Fruit fly (Drosophila melanogaster): ENCODE measurements around the gene CG3999.

Gene CG3999

DNA sequence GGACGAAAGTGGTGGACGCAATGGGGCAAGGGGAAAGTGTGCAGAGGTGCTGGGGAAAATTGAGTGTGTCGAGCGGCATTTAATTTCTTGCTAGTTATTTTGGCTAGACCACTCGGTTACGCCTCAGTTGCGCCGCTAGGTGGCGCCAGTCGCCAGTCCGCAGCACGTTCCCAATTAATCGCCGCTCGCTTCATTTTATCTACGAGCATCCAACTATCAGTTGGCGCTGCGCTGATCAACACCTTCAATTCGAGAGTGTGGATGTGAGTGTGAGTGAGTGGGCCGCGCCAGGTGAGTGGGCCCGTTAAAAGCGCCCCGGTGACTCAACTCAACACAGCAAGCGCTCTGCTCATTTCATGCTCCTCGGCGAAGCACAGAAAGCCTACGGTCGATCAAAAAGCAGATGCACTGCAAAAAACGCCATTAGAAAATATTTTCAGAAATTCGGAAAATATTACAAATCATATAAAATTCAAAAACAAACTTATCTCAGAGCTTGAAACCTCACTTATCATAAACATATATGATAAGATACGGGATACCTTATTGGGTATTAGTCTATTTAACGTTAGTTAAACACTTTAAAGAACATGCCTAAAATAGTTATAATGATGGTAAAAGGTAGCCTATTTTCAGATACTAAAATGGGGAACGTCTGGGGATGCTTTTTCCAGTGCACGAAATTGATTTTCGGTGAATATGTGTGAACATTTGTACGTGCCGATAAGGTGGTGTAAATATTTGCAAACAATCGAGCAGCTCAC, 17.0 kb downstream of the CG3999 start (continued):
- TF ChIP-seq Eip75B (GFP tag; optimal IDR thresholded peaks at IDR 0.05) (peak; percentile 83), dsx (GFP tag; optimal IDR thresholded peaks at IDR 0.05; ENCODE audit: poor library complexity, severe bottlenecking) (peak; percentile 26), CG31627 (GFP tag; optimal IDR thresholded peaks at IDR 0.05) (peak; percentile 95), Smox (GFP tag; optimal IDR thresholded peaks at IDR 0.05) (peak; percentile 91), achi (GFP tag; optimal IDR thresholded peaks at IDR 0.05) (peak; percentile 78), fkh (GFP tag; optimal IDR thresholded peaks at IDR 0.05) (peak; percentile 73), esn (GFP tag; optimal IDR thresholded peaks at IDR 0.05) (peak; percentile 94), CG34406 (GFP tag; optimal IDR thresholded peaks at IDR 0.05) (peak; percentile 81), Blimp-1 (GFP tag; optimal IDR thresholded peaks at IDR 0.05) (peak; percentile 80)

DNA sequence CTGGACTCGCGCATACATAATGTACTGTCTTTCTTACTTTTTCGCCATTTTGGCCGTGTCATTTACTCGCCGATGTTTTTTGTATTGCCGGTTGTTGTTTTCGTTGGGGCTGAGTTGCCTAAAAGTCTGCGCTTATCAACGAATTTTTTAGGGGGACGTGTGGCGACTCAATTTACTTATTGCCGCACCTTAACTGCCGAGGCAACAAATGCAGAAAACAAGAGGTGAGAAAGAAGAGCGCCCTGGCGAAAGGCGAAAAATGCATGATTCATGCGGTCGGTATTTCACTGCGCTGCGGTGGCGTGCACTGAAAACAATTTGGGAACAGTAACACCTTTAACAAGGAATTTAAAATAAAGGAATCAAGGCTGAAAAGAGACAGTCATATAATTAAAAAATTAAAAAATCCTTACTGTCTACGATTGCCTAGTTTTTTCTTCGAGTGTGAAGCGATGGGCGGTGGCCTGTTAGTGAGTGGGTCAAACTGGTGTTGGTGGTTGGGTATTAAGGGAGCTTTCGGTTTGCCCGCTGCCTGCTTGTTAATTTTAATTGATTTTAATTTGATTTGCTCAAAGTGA, 17.6 kb downstream of the CG3999 start:
- peak; percentile 57 for TF ChIP-seq CG3032 (tag; optimal IDR thresholded peaks at IDR 0.05)
- TF ChIP-seq Gug (GFP tag; IDR thresholded peaks at IDR 0.05) = peak; percentile 80
- peak; percentile 81 for TF ChIP-seq Sox14 (GFP tag; optimal IDR thresholded peaks at IDR 0.05)
- TF ChIP-seq Hr38 (GFP tag; optimal IDR thresholded peaks at IDR 0.05) = no peak
- TF ChIP-seq CG11294 (GFP tag; IDR thresholded peaks at IDR 0.05) = peak; percentile 79
- TF ChIP-seq CG9139 (GFP tag; optimal IDR thresholded peaks at IDR 0.05) = no peak
- peak; percentile 89 for TF ChIP-seq Met (GFP tag; optimal IDR thresholded peaks at IDR 0.05)
- peak; percentile 56 for TF ChIP-seq Lpt (GFP tag; optimal IDR thresholded peaks at IDR 0.05)
- TF ChIP-seq ss (GFP tag; optimal IDR thresholded peaks at IDR 0.05) = peak in 1 of 2 experiments; percentile 6
- TF ChIP-seq spab (GFP tag; optimal IDR thresholded peaks at IDR 0.05) = peak; percentile 41
- peak; percentile 74 for TF ChIP-seq CG6792 (GFP tag; optimal IDR thresholded peaks at IDR 0.05)
- TF ChIP-seq fd59A (GFP tag; optimal IDR thresholded peaks at IDR 0.05) = peak; percentile 40
- peak; percentile 66 for TF ChIP-seq CG32006 (GFP tag; optimal IDR thresholded peaks at IDR 0.05)
- TF ChIP-seq Blimp-1 (GFP tag; optimal IDR thresholded peaks at IDR 0.05) = peak; percentile 68
- peak; percentile 52 for TF ChIP-seq Ets96B (tag; optimal IDR thresholded peaks at IDR 0.05)
- peak; percentile 91 for TF ChIP-seq eg (GFP tag; IDR thresholded peaks at IDR 0.05)
- TF ChIP-seq Hr39 (GFP tag; optimal IDR thresholded peaks at IDR 0.05) = peak; percentile 94
- TF ChIP-seq achi (GFP tag; optimal IDR thresholded peaks at IDR 0.05) = peak; percentile 75
- TF ChIP-seq lz (GFP tag; optimal IDR thresholded peaks at IDR 0.05) = peak; percentile 89
- peak; percentile 26 for TF ChIP-seq fkh (GFP tag; optimal IDR thresholded peaks at IDR 0.05)
- TF ChIP-seq pdm3 (GFP tag; optimal IDR thresholded peaks at IDR 0.05) = peak; percentile 72
- TF ChIP-seq net (GFP tag; optimal IDR thresholded peaks at IDR 0.05) = peak; percentile 53
- TF ChIP-seq CG8632 (GFP tag; optimal IDR thresholded peaks at IDR 0.05) = peak; percentile 66
- TF ChIP-seq CG31627 (GFP tag; optimal IDR thresholded peaks at IDR 0.05) = peak; percentile 93
- peak; percentile 64 for TF ChIP-seq Eip93F (GFP tag; optimal IDR thresholded peaks at IDR 0.05)
- no peak for TF ChIP-seq CG16779 (tag; optimal IDR thresholded peaks at IDR 0.05)
- TF ChIP-seq CG8119 (GFP tag; IDR thresholded peaks at IDR 0.05) = peak; percentile 81
- peak; percentile 60 for TF ChIP-seq Sox15 (GFP tag; optimal IDR thresholded peaks at IDR 0.05)
- peak; percentile 66 for TF ChIP-seq CG10631 (GFP tag; optimal IDR thresholded peaks at IDR 0.05)
- peak; percentile 60 for TF ChIP-seq vri (GFP tag; optimal IDR thresholded peaks at IDR 0.05)
- TF ChIP-seq CG10669 (GFP tag; optimal IDR thresholded peaks at IDR 0.05) = peak; percentile 61
- peak; percentile 72 for TF ChIP-seq Eip75B (GFP tag; optimal IDR thresholded peaks at IDR 0.05)
- peak; percentile 62 for TF ChIP-seq CG4318 (GFP tag; optimal IDR thresholded peaks at IDR 0.05)
- peak; percentile 94 for TF ChIP-seq cyc (GFP tag; optimal IDR thresholded peaks at IDR 0.05)
- peak; percentile 86 for TF ChIP-seq Sox102F (GFP tag; optimal IDR thresholded peaks at IDR 0.05)
- peak; percentile 34 for TF ChIP-seq CG1621 (tag; optimal IDR thresholded peaks at IDR 0.05)
- TF ChIP-seq dac (GFP tag; optimal IDR thresholded peaks at IDR 0.05) = peak; percentile 16
- TF ChIP-seq CG34406 (GFP tag; optimal IDR thresholded peaks at IDR 0.05) = peak; percentile 79
- TF ChIP-seq Ets21C (GFP tag; optimal IDR thresholded peaks at IDR 0.05) = peak; percentile 85
- peak; percentile 89 for TF ChIP-seq CG6163 (GFP tag; IDR thresholded peaks at IDR 0.05)
- peak; percentile 73 for TF ChIP-seq CG7368 (GFP tag; optimal IDR thresholded peaks at IDR 0.05)
- peak; percentile 89 for TF ChIP-seq esn (GFP tag; optimal IDR thresholded peaks at IDR 0.05)
- peak; percentile 30 for TF ChIP-seq CG6854 (GFP tag; optimal IDR thresholded peaks at IDR 0.05)
- peak; percentile 13 for TF ChIP-seq dsx (GFP tag; optimal IDR thresholded peaks at IDR 0.05; ENCODE audit: poor library complexity, severe bottlenecking)
- peak; percentile 82 for TF ChIP-seq OdsH (GFP tag; optimal IDR thresholded peaks at IDR 0.05)

Data from whole organism, prepupa.